Comparison of ENCODE assay signal across 3 worm cellular contexts in the genomic region with DNA sequence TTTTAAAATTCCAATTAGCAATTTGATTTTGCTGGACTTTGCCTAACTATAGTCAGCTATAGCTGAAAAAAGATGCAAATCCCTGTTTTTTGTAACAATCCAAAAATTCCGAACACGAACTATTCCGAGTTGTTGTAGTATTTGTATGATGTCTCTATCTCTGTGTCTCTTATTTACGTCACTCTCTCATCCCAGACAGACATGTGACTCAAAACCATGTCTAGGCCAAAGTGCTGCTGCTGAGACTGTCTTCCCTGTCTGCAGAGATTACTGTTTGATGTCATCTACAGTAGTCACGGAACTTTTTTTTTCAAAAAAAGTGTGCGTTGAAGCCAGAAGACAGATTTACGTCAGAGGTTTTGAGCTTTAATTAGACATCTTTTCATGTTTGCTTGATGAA.
TF ChIP-seq lines count a peak whose summit lies in the region.

No protein-coding gene starts in this region.

TF ChIP-seq in whole organism, L1 larva, 84 proteins besides CTCF, POLR2A, EP300 and RAD21 (continued from another document):
- TF ChIP-seq elt-3 (tag; optimal IDR thresholded peaks at IDR 0.05; lab: Kevin White, UChicago) (peak in 1 of 6 experiments; percentile 29), lin-35 (GFP tag; optimal IDR thresholded peaks at IDR 0.05; lab: Kevin White, UChicago) (peak in 1 of 2 experiments; percentile 72), nhr-47 (tag; optimal IDR thresholded peaks at IDR 0.05; lab: Kevin White, UChicago) (peak; percentile 31), xbp-1 (tag; optimal IDR thresholded peaks at IDR 0.05; lab: Kevin White, UChicago) (peak; percentile 14), unc-30 (tag; optimal IDR thresholded peaks at IDR 0.05; lab: Kevin White, UChicago) (no peak), ets-5 (GFP tag; IDR thresholded peaks at IDR 0.05; lab: Robert Waterston, UW) (no peak), nhr-84 (tag; optimal IDR thresholded peaks at IDR 0.05; lab: Kevin White, UChicago) (no peak), sptf-1 (tag; optimal IDR thresholded peaks at IDR 0.05; lab: Kevin White, UChicago) (no peak), elt-2 (tag; optimal IDR thresholded peaks at IDR 0.05; lab: Kevin White, UChicago) (peak; percentile 41), unc-98 (GFP tag; IDR thresholded peaks at IDR 0.05; lab: Robert Waterston, UW) (no peak), mep-1 (tag; optimal IDR thresholded peaks at IDR 0.05; lab: Kevin White, UChicago) (peak; percentile 46), rnt-1 (tag; optimal IDR thresholded peaks at IDR 0.05; lab: Kevin White, UChicago) (peak; percentile 32), grh-1 (GFP tag; IDR thresholded peaks at IDR 0.05; lab: Robert Waterston, UW) (peak; percentile 54), ceh-88 (GFP tag; IDR thresholded peaks at IDR 0.05; lab: Robert Waterston, UW) (no peak), ztf-4 (tag; optimal IDR thresholded peaks at IDR 0.05; lab: Kevin White, UChicago) (no peak), Y116A8C.19 (tag; optimal IDR thresholded peaks at IDR 0.05; lab: Kevin White, UChicago; ENCODE audit: borderline replicate concordance) (no peak), nhr-20 (tag; optimal IDR thresholded peaks at IDR 0.05; lab: Kevin White, UChicago) (peak; percentile 76), dpl-1 (GFP tag; optimal IDR thresholded peaks at IDR 0.05; lab: Kevin White, UChicago) (peak in 1 of 3 experiments; percentile 22), mdl-1 (tag; optimal IDR thresholded peaks at IDR 0.05; lab: Kevin White, UChicago) (peak in 1 of 2 experiments; percentile 56), nhr-90 (tag; optimal IDR thresholded peaks at IDR 0.05; lab: Kevin White, UChicago; ENCODE audit: poor library complexity) (peak; percentile 47), pqm-1 (tag; optimal IDR thresholded peaks at IDR 0.05; lab: Kevin White, UChicago) (no peak), mef-2 (tag; optimal IDR thresholded peaks at IDR 0.05; lab: Kevin White, UChicago) (no peak), snu-23 (GFP tag; optimal IDR thresholded peaks at IDR 0.05; lab: Kevin White, UChicago) (peak; percentile 44), tlp-1 (tag; optimal IDR thresholded peaks at IDR 0.05; lab: Kevin White, UChicago) (no peak), lin-14 (GFP tag; optimal IDR thresholded peaks at IDR 0.05; lab: Kevin White, UChicago) (peak; percentile 38), nhr-85 (tag; lab: Kevin White, UChicago) (peak; percentile 95)

TF ChIP-seq in whole organism, L2 larva, 48 proteins besides CTCF, POLR2A, EP300 and RAD21 (continued from another document):
- TF ChIP-seq ztf-1 (GFP tag; conservative IDR thresholded peaks at IDR 0.05; lab: Robert Waterston, UW) (no peak), peb-1 (tag; optimal IDR thresholded peaks at IDR 0.05; lab: Kevin White, UChicago) (no peak), Y55F3AM.14 (GFP tag; optimal IDR thresholded peaks at IDR 0.05; lab: Kevin White, UChicago) (no peak), nhr-11 (tag; optimal IDR thresholded peaks at IDR 0.05; lab: Kevin White, UChicago) (no peak), zag-1 (tag; optimal IDR thresholded peaks at IDR 0.05; lab: Kevin White, UChicago) (no peak), nhr-6 (tag; optimal IDR thresholded peaks at IDR 0.05; lab: Kevin White, UChicago) (peak; percentile 20), nhr-10 (tag; optimal IDR thresholded peaks at IDR 0.05; lab: Kevin White, UChicago) (no peak), lsy-2 (tag; optimal IDR thresholded peaks at IDR 0.05; lab: Kevin White, UChicago) (peak in 1 of 2 experiments; percentile 4), elt-1 (tag; optimal IDR thresholded peaks at IDR 0.05; lab: Kevin White, UChicago) (no peak), lin-11 (tag; optimal IDR thresholded peaks at IDR 0.05; lab: Kevin White, UChicago) (no peak), mab-5 (tag; optimal IDR thresholded peaks at IDR 0.05; lab: Kevin White, UChicago) (no peak), ztf-4 (tag; optimal IDR thresholded peaks at IDR 0.05; lab: Kevin White, UChicago) (no peak), dmd-4 (tag; optimal IDR thresholded peaks at IDR 0.05; lab: Kevin White, UChicago) (no peak), unc-55 (GFP tag; optimal IDR thresholded peaks at IDR 0.05; lab: Kevin White, UChicago) (peak; percentile 7), aly-2 (tag; optimal IDR thresholded peaks at IDR 0.05; lab: Kevin White, UChicago) (no peak), unc-39 (tag; optimal IDR thresholded peaks at IDR 0.05; lab: Kevin White, UChicago) (no peak), crh-2 (tag; optimal IDR thresholded peaks at IDR 0.05; lab: Kevin White, UChicago) (no peak), ceh-82 (tag; optimal IDR thresholded peaks at IDR 0.05; lab: Kevin White, UChicago) (no peak), blmp-1 (tag; optimal IDR thresholded peaks at IDR 0.05; lab: Kevin White, UChicago; ENCODE audit: insufficient read depth) (no peak), ZK546.5 (tag; optimal IDR thresholded peaks at IDR 0.05; lab: Kevin White, UChicago) (no peak), elt-3 (tag; optimal IDR thresholded peaks at IDR 0.05; lab: Kevin White, UChicago) (no peak), nhr-21 (tag; optimal IDR thresholded peaks at IDR 0.05; lab: Kevin White, UChicago) (no peak), nhr-237 (tag; optimal IDR thresholded peaks at IDR 0.05; lab: Kevin White, UChicago) (no peak), sma-9 (GFP tag; optimal IDR thresholded peaks at IDR 0.05; lab: Kevin White, UChicago) (peak; percentile 94), sma-9 (tag; optimal IDR thresholded peaks at IDR 0.05; lab: Kevin White, UChicago) (no peak), nhr-12 (tag; optimal IDR thresholded peaks at IDR 0.05; lab: Kevin White, UChicago) (no peak), ztf-11 (tag; optimal IDR thresholded peaks at IDR 0.05; lab: Kevin White, UChicago) (no peak), unc-62 (GFP tag; optimal IDR thresholded peaks at IDR 0.05; lab: Kevin White, UChicago) (no peak), alr-1 (tag; optimal IDR thresholded peaks at IDR 0.05; lab: Kevin White, UChicago) (no peak), nhr-25 (tag; optimal IDR thresholded peaks at IDR 0.05; lab: Kevin White, UChicago) (peak; percentile 14), lin-13 (GFP tag; optimal IDR thresholded peaks at IDR 0.05; lab: Kevin White, UChicago) (no peak), sem-4 (tag; optimal IDR thresholded peaks at IDR 0.05; lab: Kevin White, UChicago) (peak; percentile 15), mbf-1 (tag; optimal IDR thresholded peaks at IDR 0.05; lab: Kevin White, UChicago) (no peak)

TF ChIP-seq in whole organism, L4 larva, 104 proteins besides CTCF, POLR2A, EP300 and RAD21 (continued from another document):
- TF ChIP-seq dmd-6 (GFP tag; IDR thresholded peaks at IDR 0.05; lab: Robert Waterston, UW) (peak; percentile 53), ztf-11 (tag; optimal IDR thresholded peaks at IDR 0.05; lab: Kevin White, UChicago) (no peak), snpc-4 (tag; optimal IDR thresholded peaks at IDR 0.05; lab: Kevin White, UChicago) (no peak), mep-1 (tag; optimal IDR thresholded peaks at IDR 0.05; lab: Kevin White, UChicago) (no peak), ZK337.2 (GFP tag; IDR thresholded peaks at IDR 0.05; lab: Robert Waterston, UW) (no peak), hmg-1.1 (GFP tag; IDR thresholded peaks at IDR 0.05; lab: Robert Waterston, UW) (no peak), dpl-1 (GFP tag; optimal IDR thresholded peaks at IDR 0.05; lab: Kevin White, UChicago) (no peak), nhr-25 (tag; optimal IDR thresholded peaks at IDR 0.05; lab: Kevin White, UChicago; ENCODE audit: borderline replicate concordance, insufficient read depth) (no peak), nhr-6 (tag; optimal IDR thresholded peaks at IDR 0.05; lab: Kevin White, UChicago) (peak; percentile 55), lin-29 (GFP tag; IDR thresholded peaks at IDR 0.05; lab: Robert Waterston, UW) (no peak), aha-1 (tag; lab: Kevin White, UChicago) (no peak), tra-1 (GFP tag; IDR thresholded peaks at IDR 0.05; lab: Robert Waterston, UW) (no peak), daf-16 (GFP tag; optimal IDR thresholded peaks at IDR 0.05; lab: Kevin White, UChicago) (no peak), daf-16 (tag; optimal IDR thresholded peaks at IDR 0.05; lab: Kevin White, UChicago) (peak; percentile 59), saeg-2 (GFP tag; IDR thresholded peaks at IDR 0.05; lab: Robert Waterston, UW) (no peak), pqm-1 (tag; optimal IDR thresholded peaks at IDR 0.05; lab: Kevin White, UChicago) (no peak), lir-3 (tag; optimal IDR thresholded peaks at IDR 0.05; lab: Kevin White, UChicago) (no peak), ctbp-1 (GFP tag; IDR thresholded peaks at IDR 0.05; lab: Robert Waterston, UW) (no peak), tag-97 (GFP tag; IDR thresholded peaks at IDR 0.05; lab: Robert Waterston, UW) (no peak), nhr-111 (GFP tag; optimal IDR thresholded peaks at IDR 0.05; lab: Kevin White, UChicago) (no peak), duxl-1 (tag; optimal IDR thresholded peaks at IDR 0.05; lab: Kevin White, UChicago; ENCODE audit: poor library complexity) (no peak), ZK546.5 (tag; optimal IDR thresholded peaks at IDR 0.05; lab: Kevin White, UChicago) (no peak), fkh-10 (GFP tag; optimal IDR thresholded peaks at IDR 0.05; lab: Kevin White, UChicago) (no peak), zag-1 (tag; optimal IDR thresholded peaks at IDR 0.05; lab: Kevin White, UChicago) (no peak), nhr-48 (tag; optimal IDR thresholded peaks at IDR 0.05; lab: Kevin White, UChicago) (no peak), nhr-11 (tag; optimal IDR thresholded peaks at IDR 0.05; lab: Kevin White, UChicago) (no peak), attf-4 (tag; optimal IDR thresholded peaks at IDR 0.05; lab: Kevin White, UChicago) (no peak), zfp-2 (tag; optimal IDR thresholded peaks at IDR 0.05; lab: Kevin White, UChicago) (no peak), arid-1 (GFP tag; conservative IDR thresholded peaks at IDR 0.05; lab: Robert Waterston, UW) (0 out of 2 replicates have a peak, but pooled peaks have one; percentile 11), jun-1 (tag; optimal IDR thresholded peaks at IDR 0.05; lab: Kevin White, UChicago) (no peak), Y75B8A.6 (GFP tag; IDR thresholded peaks at IDR 0.05; lab: Robert Waterston, UW) (no peak), hlh-11 (tag; optimal IDR thresholded peaks at IDR 0.05; lab: Kevin White, UChicago) (peak; percentile 17)
TF ChIP-seq in whole organism, L4 larva: peak in this region for 9.
